Fruit fly (Drosophila melanogaster) whole organism, wandering third instar larva: Measurements from ENCODE around the gene mbt.

Source experiments
- Abd-B ChIP-seq: fragments of >200 bp; optimal IDR thresholded peaks from 2 replicates; lab custom pipeline; 2017; ENCODE audit warnings: missing biosample characterization, missing genetic modification characterization
- CG32264 ChIP-seq: fragments of 200-800 bp; sonication (Bioruptor generic); optimal IDR thresholded peaks from 2 replicates; lab custom pipeline; 2016; ENCODE audit warnings: missing biosample characterization, missing genetic modification characterization
- CG9705 ChIP-seq: fragments of 200-800 bp; sonication (Bioruptor generic); optimal IDR thresholded peaks from 2 replicates; lab custom pipeline; 2018; ENCODE audit warnings: missing biosample characterization, mild to moderate bottlenecking, missing genetic modification characterization
- CrebA ChIP-seq: fragments of 200-800 bp; sonication (Bioruptor generic); optimal IDR thresholded peaks from 2 replicates; lab custom pipeline; 2016; ENCODE audit warnings: missing biosample characterization, mild to moderate bottlenecking, missing genetic modification characterization, borderline replicate concordance
- Dfd ChIP-seq: fragments of >200 bp; optimal IDR thresholded peaks from 2 replicates; lab custom pipeline; 2017; ENCODE audit warnings: missing biosample characterization, missing genetic modification characterization
- Dif ChIP-seq: fragments of 200-275, 200-300 bp; sonication (Bioruptor generic); optimal IDR thresholded peaks from 2 replicates; lab custom pipeline; 2018; ENCODE audit warnings: missing biosample characterization, missing genetic modification characterization; ENCODE audit not compliant: partially characterized antibody
- GATAd ChIP-seq: sonication (Bioruptor generic); optimal IDR thresholded peaks from 2 replicates; lab custom pipeline; 2016; ENCODE audit warnings: missing biosample characterization, missing genetic modification characterization
- HLH106 ChIP-seq: fragments of 200-800 bp; optimal IDR thresholded peaks from 3 replicates; lab custom pipeline; 2019; ENCODE audit warnings: missing biosample characterization, mild to moderate bottlenecking, missing genetic modification characterization, moderate library complexity
- Hnf4 ChIP-seq: fragments of 200-800 bp; sonication (Bioruptor generic); optimal IDR thresholded peaks from 2 replicates; lab custom pipeline; 2016; ENCODE audit warnings: missing biosample characterization, mild to moderate bottlenecking, missing genetic modification characterization
- Hr83 ChIP-seq: fragments of 200-300 bp; sonication (Bioruptor generic); optimal IDR thresholded peaks from 2 replicates; lab custom pipeline; 2016; ENCODE audit warnings: missing biosample characterization, mild to moderate bottlenecking, missing genetic modification characterization, moderate library complexity; ENCODE audit not compliant: poor library complexity, severe bottlenecking
- Jra ChIP-seq: sonication (Bioruptor generic); optimal IDR thresholded peaks from 2 replicates; lab custom pipeline; 2016; ENCODE audit warnings: missing biosample characterization, missing genetic modification characterization
- N ChIP-seq: fragments of >200 bp; optimal IDR thresholded peaks from 2 replicates; lab custom pipeline; 2018; ENCODE audit warnings: missing biosample characterization, missing external identifiers, missing genetic modification characterization
- OdsH ChIP-seq: fragments of 200-800 bp; sonication (Bioruptor generic); optimal IDR thresholded peaks from 2 replicates; lab custom pipeline; 2016; ENCODE audit warnings: missing biosample characterization, mild to moderate bottlenecking, missing genetic modification characterization
- Rel ChIP-seq, 2 experiments: fragments of 200-800 bp; sonication (Bioruptor generic) in 1 of 2; optimal IDR thresholded peaks; 2 replicates in 1 of 2; 3 replicates in 1 of 2; lab custom pipeline; 2016 to 2019; ENCODE audit warnings: mild to moderate bottlenecking in 2 of 2, missing biosample characterization in 2 of 2, missing genetic modification characterization in 2 of 2, moderate library complexity in 1 of 2
- Sp1 ChIP-seq: fragments of 200-800 bp; sonication (Bioruptor generic); optimal IDR thresholded peaks from 3 replicates; lab custom pipeline; 2019; ENCODE audit warnings: missing biosample characterization, mild to moderate bottlenecking, missing genetic modification characterization, moderate library complexity
- br ChIP-seq: fragments of 200-800 bp; sonication (Bioruptor generic); optimal IDR thresholded peaks from 2 replicates; lab custom pipeline; 2016; ENCODE audit warnings: missing biosample characterization, missing genetic modification characterization
- brk ChIP-seq: fragments of 200-800 bp; sonication (Bioruptor generic); optimal IDR thresholded peaks from 2 replicates; lab custom pipeline; 2016; ENCODE audit warnings: missing biosample characterization, mild to moderate bottlenecking, missing genetic modification characterization
- dl ChIP-seq, 2 experiments: fragments of 175-275, 200-275 bp in 1 of 2; fragments of 200-275 bp in 1 of 2; sonication (Bioruptor generic); optimal IDR thresholded peaks; lab custom pipeline; 2018; ENCODE audit warnings: mild to moderate bottlenecking in 2 of 2, missing biosample characterization in 2 of 2, missing genetic modification characterization in 2 of 2, moderate library complexity in 2 of 2; ENCODE audit not compliant: partially characterized antibody in 2 of 2, insufficient read depth in 1 of 2
- dsf ChIP-seq: sonication (Bioruptor generic); optimal IDR thresholded peaks from 2 replicates; lab custom pipeline; 2016; ENCODE audit warnings: missing biosample characterization, missing genetic modification characterization, borderline replicate concordance
- ey ChIP-seq: fragments of 200-800 bp; sonication (Bioruptor generic); optimal IDR thresholded peaks from 2 replicates; lab custom pipeline; 2016; ENCODE audit warnings: missing biosample characterization, missing genetic modification characterization
- foxo ChIP-seq, 2 experiments: fragments of 200-800 bp; sonication (Bioruptor generic); optimal IDR thresholded peaks; 2 replicates in 1 of 2; 3 replicates in 1 of 2; lab custom pipeline; 2016 to 2017; ENCODE audit warnings: missing biosample characterization in 2 of 2, missing genetic modification characterization in 2 of 2
- fru ChIP-seq: fragments of 200-800 bp; sonication (Bioruptor generic); optimal IDR thresholded peaks from 3 replicates; lab custom pipeline; 2016; ENCODE audit warnings: missing biosample characterization, mild to moderate bottlenecking, missing genetic modification characterization
- h ChIP-seq: fragments of 200-800 bp; sonication (Bioruptor generic); optimal IDR thresholded peaks from 3 replicates; lab custom pipeline; 2016; ENCODE audit warnings: missing biosample characterization, mild to moderate bottlenecking, missing genetic modification characterization
- jim ChIP-seq: fragments of 175-275, 200-325 bp; sonication (Bioruptor generic); optimal IDR thresholded peaks from 2 replicates; lab custom pipeline; 2016; ENCODE audit warnings: missing biosample characterization, mild to moderate bottlenecking, missing genetic modification characterization
- pan ChIP-seq: fragments of >200 bp; optimal IDR thresholded peaks from 2 replicates; lab custom pipeline; 2017
- rgr ChIP-seq: fragments of 200-800 bp; sonication (Bioruptor generic); optimal IDR thresholded peaks from 3 replicates; lab custom pipeline; 2016; ENCODE audit warnings: missing biosample characterization, mild to moderate bottlenecking, missing genetic modification characterization
- sage ChIP-seq: fragments of 200-800 bp; sonication (Bioruptor generic); optimal IDR thresholded peaks from 2 replicates; lab custom pipeline; 2016; ENCODE audit warnings: missing biosample characterization, mild to moderate bottlenecking, missing genetic modification characterization
- sv ChIP-seq: fragments of 200-800 bp; sonication (Bioruptor generic); optimal IDR thresholded peaks from 3 replicates; lab custom pipeline; 2016; ENCODE audit warnings: missing biosample characterization, missing genetic modification characterization
- tai ChIP-seq: sonication (Bioruptor generic); optimal IDR thresholded peaks from 2 replicates; lab custom pipeline; 2016; ENCODE audit warnings: missing biosample characterization, missing genetic modification characterization
- woc ChIP-seq: sonication (Bioruptor generic); optimal IDR thresholded peaks from 2 replicates; lab custom pipeline; 2016; ENCODE audit warnings: missing biosample characterization, mild to moderate bottlenecking, missing genetic modification characterization

mbt gene

dm6 chrX:16587021-16587667, 23.3 kb upstream of the mbt start, which contains the start of gene CanA-14F:
TSS of gene CanA-14F (minus strand) at chrX:16587172.
- TF ChIP-seq jim = no peak

dm6 chrX:16587668-16588046, 22.8 kb upstream of the mbt start, which contains the start of gene CG13014:
TSS of gene CG13014 (plus strand) at chrX:16587873.
- no peak for TF ChIP-seq rgr (GFP tag; lab: Kevin White, UChicago)
- TF ChIP-seq Hnf4 = no peak

dm6 chrX:16593418-16593817, 17.1 kb upstream of the mbt start, which contains the start of the genes SMC3 and Ubc7:
TSS of gene SMC3 (minus strand) at chrX:16593439.
TSS of gene Ubc7 (plus strand) at chrX:16593677.
- TF ChIP-seq tai (GFP tag; lab: Kevin White, UChicago) (no peak), N (GFP tag; lab: Kevin White, UChicago) (no peak), br (GFP tag; lab: Kevin White, UChicago) (no peak), Sp1 (GFP tag; lab: Kevin White, UChicago) (no peak), sage (GFP tag; lab: Kevin White, UChicago) (no peak), Dfd (GFP tag; lab: Kevin White, UChicago) (no peak)

- TF ChIP-seq N (GFP tag; lab: Kevin White, UChicago) (no peak), Jra (GFP tag; lab: Kevin White, UChicago) (no peak), dl (GFP tag; optimal IDR thresholded peaks at IDR 0.05; lab: Kevin White, UChicago; ENCODE audit: insufficient read depth in 1 of 2, partially characterized antibody in 2 of 2) (no peak), Rel (GFP tag; optimal IDR thresholded peaks at IDR 0.05; lab: Kevin White, UChicago) (no peak), Rel (tag; optimal IDR thresholded peaks at IDR 0.05; lab: Kevin White, UChicago) (no peak), HLH106 (no peak), OdsH (GFP tag; lab: Kevin White, UChicago) (no peak), GATAd (GFP tag; lab: Kevin White, UChicago) (no peak), fru (no peak)
- TF ChIP-seq, all 38 proteins: peak for 0
Measured at dm6 chrX:16595411-16595810, 15.1 kb upstream of the mbt start.

- TF ChIP-seq CrebA (GFP tag; lab: Kevin White, UChicago) (no peak), br (GFP tag; lab: Kevin White, UChicago) (no peak), h (GFP tag; lab: Kevin White, UChicago) (no peak), Dif (GFP tag; lab: Kevin White, UChicago) (no peak), rgr (GFP tag; lab: Kevin White, UChicago) (no peak), fru (no peak), brk (no peak), Abd-B (GFP tag; lab: Kevin White, UChicago) (no peak), sv (GFP tag; lab: Kevin White, UChicago) (no peak), Hr83 (no peak), woc (GFP tag; lab: Kevin White, UChicago) (no peak), dsf (no peak), Jra (GFP tag; lab: Kevin White, UChicago) (no peak), CG9705 (no peak), ey (GFP tag; lab: Kevin White, UChicago) (no peak)
- TF ChIP-seq, all 38 proteins: peak for 0
Measured at dm6 chrX:16596250-16596793, 14.2 kb upstream of the mbt start.

DNA sequence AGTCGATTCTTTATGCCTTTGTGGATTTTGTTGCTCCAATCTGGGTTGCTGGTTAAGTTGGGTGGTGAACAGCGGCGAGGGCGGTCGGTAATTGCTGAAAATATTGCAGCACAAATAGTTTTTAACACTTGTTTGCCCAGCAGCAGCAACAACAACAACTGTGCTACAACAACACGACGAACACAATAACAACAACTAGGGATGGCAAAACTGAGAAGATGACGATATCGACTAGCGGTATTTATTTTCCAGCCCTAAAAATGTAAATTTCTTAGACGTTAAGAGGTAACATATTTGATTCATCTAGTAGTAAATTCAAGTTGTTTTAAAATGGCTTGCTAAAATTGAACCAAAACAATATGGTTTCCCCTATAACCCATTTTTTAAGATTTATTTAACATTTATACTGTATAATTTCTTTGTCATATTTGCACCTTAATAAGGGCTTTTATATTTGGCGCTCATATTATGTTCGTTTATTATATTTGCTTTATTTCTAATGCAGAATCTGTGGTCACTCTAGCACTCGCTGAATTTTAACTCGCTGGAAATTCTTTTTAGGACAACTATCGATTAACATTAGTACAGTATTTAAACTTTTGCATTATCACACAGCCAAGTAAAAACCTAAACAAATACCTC, 12.0 kb upstream of the mbt start:
- TF ChIP-seq Jra (GFP tag; lab: Kevin White, UChicago) = peak; percentile 41
- no peak for TF ChIP-seq CG32264 (GFP tag; lab: Kevin White, UChicago)
- TF ChIP-seq pan (lab: Kevin White, UChicago) = no peak
- peak in 1 of 2 experiments; percentile 13 for TF ChIP-seq foxo (GFP tag; optimal IDR thresholded peaks at IDR 0.05; lab: Kevin White, UChicago)
- peak; percentile 17 for TF ChIP-seq OdsH (GFP tag; lab: Kevin White, UChicago)
- peak; percentile 18 for TF ChIP-seq ey (GFP tag; lab: Kevin White, UChicago)
